Fruit fly (Drosophila melanogaster): Measurements from ENCODE around the gene Pdp1.

Gene Pdp1

DNA sequence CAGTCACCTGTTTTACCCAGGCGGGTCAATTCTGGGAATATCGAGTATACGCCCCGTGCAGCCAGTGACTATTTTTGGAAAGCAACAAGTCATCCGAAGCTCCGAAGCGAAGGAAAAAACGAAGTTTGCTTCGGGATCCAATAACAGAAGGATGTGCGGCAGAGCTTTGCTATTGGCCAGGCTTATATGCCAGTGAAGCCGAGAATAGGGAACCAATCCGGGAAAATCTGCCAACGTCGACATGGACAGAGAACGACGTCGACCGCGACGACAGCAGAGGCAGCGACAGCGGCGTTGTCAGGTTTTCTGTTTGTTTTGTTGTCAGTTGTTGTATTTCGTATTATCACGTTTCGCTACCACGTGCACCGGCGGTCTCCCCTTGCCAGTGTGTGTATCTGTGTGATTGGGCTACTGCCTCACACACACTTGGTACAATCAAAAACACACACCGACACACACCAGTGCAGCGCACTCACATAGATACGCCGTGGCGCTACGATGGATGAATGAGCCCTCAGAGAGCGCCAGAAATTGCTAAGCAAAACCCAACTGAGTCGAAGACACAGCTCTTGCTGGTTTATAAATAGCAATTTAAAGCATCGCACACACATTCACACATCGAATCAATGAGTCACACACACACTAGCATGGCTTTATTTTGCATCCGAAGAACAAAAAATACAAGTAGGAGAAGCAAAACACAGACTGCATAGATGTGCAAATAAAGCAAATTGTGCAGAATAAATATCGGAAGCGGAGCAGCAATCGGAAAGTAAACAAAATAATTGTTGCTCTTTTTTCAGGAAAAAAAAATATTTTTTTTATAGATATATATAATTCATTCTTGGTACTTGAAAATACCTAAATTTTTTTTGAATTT lies 32.0 kb downstream of the Pdp1 start (continued):
- TF ChIP-seq rib (GFP tag; IDR thresholded peaks at IDR 0.05) (peak; percentile 21; the same call in 1 of the 2 replicates), Atf6 (GFP tag; IDR thresholded peaks at IDR 0.05) (peak; percentile 20; the same call in 1 of the 2 replicates)

DNA sequence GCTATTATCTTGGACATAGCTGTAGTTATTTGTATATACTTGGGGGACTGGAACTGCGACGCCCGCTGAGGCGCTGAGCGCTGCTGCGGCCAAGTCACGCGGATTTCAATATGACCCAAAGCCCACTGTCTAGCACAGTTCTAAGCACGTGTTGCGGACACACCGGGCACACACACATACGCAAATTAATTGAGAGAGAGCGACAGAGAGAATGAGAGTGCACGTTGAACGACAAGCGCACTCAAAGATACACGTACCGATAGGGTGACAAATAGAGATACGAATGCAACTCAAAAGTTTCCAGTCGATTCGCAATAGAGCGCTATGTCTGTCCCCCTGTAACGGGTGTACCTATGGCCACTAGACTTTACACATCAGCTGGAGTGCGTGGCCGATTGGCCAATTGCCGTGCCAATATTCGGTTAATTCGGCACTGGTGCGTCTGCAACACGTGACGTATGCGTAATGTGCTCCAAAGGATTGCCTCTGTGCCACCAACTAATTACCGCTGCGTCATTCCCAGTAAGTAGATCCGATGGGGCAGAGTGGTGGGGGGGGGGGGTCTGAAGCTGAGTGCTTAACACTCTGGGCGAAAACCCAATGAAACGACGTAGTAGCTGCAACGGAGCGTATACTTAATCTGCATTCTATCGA lies 33.4 kb downstream of the Pdp1 start:
- TF ChIP-seq Lhr (GFP tag; optimal IDR thresholded peaks at IDR 0.05) (no peak), CkIIα-i1 (GFP tag; IDR thresholded peaks at IDR 0.05) (no peak), CG17361 (GFP tag; IDR thresholded peaks at IDR 0.05) (0 out of 3 replicates have a peak, but pooled peaks have one; percentile 2), crol (GFP tag; IDR thresholded peaks at IDR 0.05) (0 out of 2 replicates have a peak, but pooled peaks have one; percentile 32), vnd (GFP tag; IDR thresholded peaks at IDR 0.05; ENCODE audit: partially characterized antibody) (no peak), cwo (GFP tag; optimal IDR thresholded peaks at IDR 0.05) (peak; percentile 65), CG15073 (GFP tag; optimal IDR thresholded peaks at IDR 0.05) (no peak), CG4360 (GFP tag; IDR thresholded peaks at IDR 0.05) (no peak), CG11504 (tag; optimal IDR thresholded peaks at IDR 0.05) (peak; percentile 14), CG5953 (GFP tag; IDR thresholded peaks at IDR 0.05) (no peak), CG3838 (GFP tag; optimal IDR thresholded peaks at IDR 0.05) (no peak), trem (tag; optimal IDR thresholded peaks at IDR 0.05) (no peak), CTCF (GFP tag; optimal IDR thresholded peaks at IDR 0.05) (no peak), hkb (optimal IDR thresholded peaks at IDR 0.05) (no peak), hkb (GFP tag; IDR thresholded peaks at IDR 0.05) (0 out of 2 replicates have a peak, but pooled peaks have one; percentile 8), Fer2 (tag; optimal IDR thresholded peaks at IDR 0.05) (no peak), CG5180 (GFP tag; optimal IDR thresholded peaks at IDR 0.05) (no peak), CG16779 (GFP tag; IDR thresholded peaks at IDR 0.05) (no peak), CG13296 (GFP tag; optimal IDR thresholded peaks at IDR 0.05) (no peak), Ets65A (GFP tag) (peak; percentile 82), CG12299 (tag; optimal IDR thresholded peaks at IDR 0.05) (no peak), kay (GFP tag; optimal IDR thresholded peaks at IDR 0.05) (no peak), Ets97D (GFP tag; optimal IDR thresholded peaks at IDR 0.05) (no peak), CG7372 (GFP tag; IDR thresholded peaks at IDR 0.05) (peak; percentile 70; the same call in 1 of the 2 replicates), Trl (optimal IDR thresholded peaks at IDR 0.05) (peak in 1 of 2 experiments; percentile 17), Trl (GFP tag; optimal IDR thresholded peaks at IDR 0.05) (no peak), bab2 (GFP tag; optimal IDR thresholded peaks at IDR 0.05) (no peak), ttk (GFP tag; IDR thresholded peaks at IDR 0.05) (no peak), z (GFP tag; IDR thresholded peaks at IDR 0.05) (0 out of 3 replicates have a peak, but pooled peaks have one; percentile 41)

DNA sequence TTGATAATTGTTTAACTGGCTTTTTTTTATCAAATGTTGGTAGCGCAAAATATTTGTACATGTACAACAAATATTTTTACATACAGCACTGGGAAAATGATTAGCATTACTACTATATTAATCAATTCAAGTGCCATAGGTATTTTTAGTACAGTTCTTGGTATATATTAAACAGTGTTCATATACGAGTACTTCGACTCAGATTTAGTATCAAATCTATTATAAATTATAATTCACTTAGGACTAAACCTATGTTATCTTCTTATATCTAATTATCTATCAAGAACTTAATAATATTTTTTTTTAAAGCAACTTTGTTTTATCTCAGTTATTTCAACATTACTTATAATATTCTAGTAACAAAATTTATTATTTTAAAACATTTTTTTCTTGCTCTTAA lies 33.9 kb downstream of the Pdp1 start:
- TF ChIP-seq nerfin-1 (tag; optimal IDR thresholded peaks at IDR 0.05) (no peak), sna (GFP tag; IDR thresholded peaks at IDR 0.05; ENCODE audit: partially characterized antibody) (no peak), Nf-YC (tag; optimal IDR thresholded peaks at IDR 0.05) (no peak), exex (tag; optimal IDR thresholded peaks at IDR 0.05) (no peak), CG11695 (GFP tag; IDR thresholded peaks at IDR 0.05) (0 out of 3 replicates have a peak, but pooled peaks have one; percentile 8), vfl (GFP tag; optimal IDR thresholded peaks at IDR 0.05) (no peak), CG31441 (GFP tag; IDR thresholded peaks at IDR 0.05) (peak; percentile 31; the same call in 1 of the 2 replicates), CG1233 (GFP tag; optimal IDR thresholded peaks at IDR 0.05) (no peak), CG17361 (GFP tag; IDR thresholded peaks at IDR 0.05) (peak; percentile 56; the same call in 1 of the 3 replicates), dmrt99B (tag; optimal IDR thresholded peaks at IDR 0.05) (peak; percentile 45), CG31224 (GFP tag; IDR thresholded peaks at IDR 0.05) (no peak), stwl (tag; optimal IDR thresholded peaks at IDR 0.05) (no peak), E2f1 (GFP tag; IDR thresholded peaks at IDR 0.05) (no peak), eve (GFP tag; optimal IDR thresholded peaks at IDR 0.05) (no peak), CG8478 (optimal IDR thresholded peaks at IDR 0.05) (no peak), fu2 (GFP tag; optimal IDR thresholded peaks at IDR 0.05) (no peak), CG2712 (tag; optimal IDR thresholded peaks at IDR 0.05) (peak; percentile 25), B-H1 (GFP tag; IDR thresholded peaks at IDR 0.05) (no peak), CG13424 (tag; optimal IDR thresholded peaks at IDR 0.05) (no peak)
